Fruit fly (Drosophila melanogaster): Measurements from ENCODE around the gene CG46025.

The CG46025 gene

DNA sequence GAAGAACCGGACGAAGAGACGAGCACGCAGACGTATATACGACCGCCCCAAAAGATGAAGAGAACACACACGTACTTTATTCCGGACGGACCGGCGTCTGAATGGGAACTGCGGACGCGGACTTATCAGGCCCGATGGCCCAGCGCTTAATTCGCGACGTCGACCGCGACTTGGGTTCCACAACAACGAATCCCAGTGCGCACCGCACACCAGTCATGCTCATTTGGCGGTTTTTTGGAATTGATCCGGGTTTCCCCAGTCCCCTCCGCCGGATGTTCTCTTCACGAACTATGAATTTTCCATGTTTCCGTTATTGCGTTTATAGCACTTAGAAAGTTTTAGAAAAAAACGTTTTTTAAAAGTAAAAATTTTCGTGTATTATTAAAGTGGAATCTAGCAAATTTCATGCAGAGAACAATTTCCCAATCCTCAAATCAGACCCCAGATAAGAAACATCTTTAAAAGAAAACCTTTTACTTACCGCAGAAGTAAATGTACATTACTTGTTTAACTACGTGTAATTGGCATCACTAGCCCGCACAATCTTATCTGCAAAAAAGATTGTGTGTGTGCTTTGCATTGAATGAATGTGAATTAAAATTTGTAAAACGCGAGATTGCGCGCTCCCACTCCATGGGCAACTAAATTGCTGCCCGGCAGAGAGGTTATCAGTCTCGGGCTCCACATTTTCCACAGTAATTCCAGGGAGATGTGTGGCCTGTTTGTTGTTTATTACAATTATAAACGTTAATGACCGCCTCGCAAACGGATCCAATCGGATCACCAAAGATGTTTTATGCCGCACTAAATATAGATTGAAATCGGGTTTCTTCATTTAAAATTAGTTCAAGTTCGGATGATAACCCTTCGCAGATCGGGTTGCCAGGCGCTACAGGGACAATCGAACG lies 36.7 kb downstream of the CG46025 start, which contains the start of gene CG7149 (continued):
- TF ChIP-seq stc (GFP tag; IDR thresholded peaks at IDR 0.05) (no peak), NfI (GFP tag; optimal IDR thresholded peaks at IDR 0.05) (no peak), CG1024 (GFP tag; IDR thresholded peaks at IDR 0.05) (no peak), CG2875 (GFP tag; optimal IDR thresholded peaks at IDR 0.05) (no peak), CG15269 (tag; optimal IDR thresholded peaks at IDR 0.05) (no peak), B-H1 (GFP tag; IDR thresholded peaks at IDR 0.05) (no peak), tna (GFP tag; IDR thresholded peaks at IDR 0.05; ENCODE audit: partially characterized antibody) (no peak), CG14667 (GFP tag; IDR thresholded peaks at IDR 0.05) (no peak), tx (GFP tag; optimal IDR thresholded peaks at IDR 0.05) (no peak), CG13624 (GFP tag; optimal IDR thresholded peaks at IDR 0.05) (no peak), sisA (GFP tag; IDR thresholded peaks at IDR 0.05) (no peak), bcd (GFP tag; optimal IDR thresholded peaks at IDR 0.05) (no peak), pnt (GFP tag; optimal IDR thresholded peaks at IDR 0.05) (no peak), sima (GFP tag; optimal IDR thresholded peaks at IDR 0.05) (no peak), oc (tag; optimal IDR thresholded peaks at IDR 0.05) (no peak), MBD-R2 (GFP tag; IDR thresholded peaks at IDR 0.05) (0 out of 2 replicates have a peak, but pooled peaks have one; percentile 8), Scr (GFP tag; IDR thresholded peaks at IDR 0.05; ENCODE audit: partially characterized antibody) (no peak), lab (GFP tag; optimal IDR thresholded peaks at IDR 0.05) (peak; percentile 46), CG9932 (GFP tag; IDR thresholded peaks at IDR 0.05) (peak; percentile 19; the same call in 1 of the 2 replicates), eve (GFP tag; optimal IDR thresholded peaks at IDR 0.05) (no peak), Camta (GFP tag; optimal IDR thresholded peaks at IDR 0.05) (no peak), CG33557 (GFP tag; optimal IDR thresholded peaks at IDR 0.05) (no peak), zf30C (GFP tag; optimal IDR thresholded peaks at IDR 0.05) (no peak), CG32532 (GFP tag; IDR thresholded peaks at IDR 0.05) (no peak), CG4282 (GFP tag; optimal IDR thresholded peaks at IDR 0.05) (no peak), CG6854 (GFP tag; optimal IDR thresholded peaks at IDR 0.05) (no peak), Chrac-16 (GFP tag; optimal IDR thresholded peaks at IDR 0.05) (no peak), ewg (GFP tag; optimal IDR thresholded peaks at IDR 0.05) (no peak), CG3726 (GFP tag; IDR thresholded peaks at IDR 0.05) (no peak), Fer1 (GFP tag; optimal IDR thresholded peaks at IDR 0.05) (peak; percentile 23), sim (GFP tag; IDR thresholded peaks at IDR 0.05) (no peak), CG6689 (GFP tag; IDR thresholded peaks at IDR 0.05) (no peak), CG31224 (GFP tag; IDR thresholded peaks at IDR 0.05) (no peak), bbx (GFP tag; IDR thresholded peaks at IDR 0.05; ENCODE audit: partially characterized antibody) (peak; percentile 37; the same call in 1 of the 2 replicates), CkIIα-i1 (GFP tag; IDR thresholded peaks at IDR 0.05) (no peak), CG2889 (GFP tag; IDR thresholded peaks at IDR 0.05) (no peak), chif (GFP tag; optimal IDR thresholded peaks at IDR 0.05) (peak in 1 of 2 experiments; percentile 21), CG2678 (tag; optimal IDR thresholded peaks at IDR 0.05) (peak; percentile 20), kni (GFP tag; optimal IDR thresholded peaks at IDR 0.05) (no peak), zen (tag; optimal IDR thresholded peaks at IDR 0.05) (no peak), CG4328 (GFP tag; optimal IDR thresholded peaks at IDR 0.05) (no peak), CG15601 (tag; optimal IDR thresholded peaks at IDR 0.05) (no peak), CG7786 (GFP tag; optimal IDR thresholded peaks at IDR 0.05) (no peak), gcm (GFP tag; optimal IDR thresholded peaks at IDR 0.05) (no peak), vvl (GFP tag; IDR thresholded peaks at IDR 0.05) (no peak), CG3995 (GFP tag; optimal IDR thresholded peaks at IDR 0.05) (no peak), CG7372 (GFP tag; IDR thresholded peaks at IDR 0.05) (no peak), odd (GFP tag; optimal IDR thresholded peaks at IDR 0.05) (no peak), CG9817 (tag; optimal IDR thresholded peaks at IDR 0.05) (peak; percentile 10)

All from whole organism, embryonic.